Fruit fly (Drosophila melanogaster) whole organism, wandering third instar larva: ENCODE results near the gene CG10019.

Experiments
- Abd-B ChIP-seq: fragments of >200 bp; optimal IDR thresholded peaks from 2 replicates; lab custom pipeline; 2017; ENCODE audit warnings: missing biosample characterization, missing genetic modification characterization
- OdsH ChIP-seq: fragments of 200-800 bp; sonication (Bioruptor generic); optimal IDR thresholded peaks from 2 replicates; lab custom pipeline; 2016; ENCODE audit warnings: missing biosample characterization, mild to moderate bottlenecking, missing genetic modification characterization
- Sp1 ChIP-seq: fragments of 200-800 bp; sonication (Bioruptor generic); optimal IDR thresholded peaks from 3 replicates; lab custom pipeline; 2019; ENCODE audit warnings: missing biosample characterization, mild to moderate bottlenecking, missing genetic modification characterization, moderate library complexity
- br ChIP-seq: fragments of 200-800 bp; sonication (Bioruptor generic); optimal IDR thresholded peaks from 2 replicates; lab custom pipeline; 2016; ENCODE audit warnings: missing biosample characterization, missing genetic modification characterization
- dl ChIP-seq, 2 experiments: fragments of 175-275, 200-275 bp in 1 of 2; fragments of 200-275 bp in 1 of 2; sonication (Bioruptor generic); optimal IDR thresholded peaks; lab custom pipeline; 2018; ENCODE audit warnings: mild to moderate bottlenecking in 2 of 2, missing biosample characterization in 2 of 2, missing genetic modification characterization in 2 of 2, moderate library complexity in 2 of 2; ENCODE audit not compliant: partially characterized antibody in 2 of 2, insufficient read depth in 1 of 2
- dmrt93B ChIP-seq: fragments of 200-800 bp; sonication (Bioruptor generic); optimal IDR thresholded peaks from 2 replicates; lab custom pipeline; 2018; ENCODE audit warnings: missing biosample characterization, mild to moderate bottlenecking, missing genetic modification characterization
- ey ChIP-seq: fragments of 200-800 bp; sonication (Bioruptor generic); optimal IDR thresholded peaks from 2 replicates; lab custom pipeline; 2016; ENCODE audit warnings: missing biosample characterization, missing genetic modification characterization
- fru ChIP-seq: fragments of 200-800 bp; sonication (Bioruptor generic); optimal IDR thresholded peaks from 3 replicates; lab custom pipeline; 2016; ENCODE audit warnings: missing biosample characterization, mild to moderate bottlenecking, missing genetic modification characterization
- h ChIP-seq: fragments of 200-800 bp; sonication (Bioruptor generic); optimal IDR thresholded peaks from 3 replicates; lab custom pipeline; 2016; ENCODE audit warnings: missing biosample characterization, mild to moderate bottlenecking, missing genetic modification characterization
- lola ChIP-seq: fragments of >200 bp; optimal IDR thresholded peaks from 2 replicates; lab custom pipeline; 2017; ENCODE audit warnings: missing biosample characterization, missing genetic modification characterization
- pan ChIP-seq: fragments of >200 bp; optimal IDR thresholded peaks from 2 replicates; lab custom pipeline; 2017
- sv ChIP-seq: fragments of 200-800 bp; sonication (Bioruptor generic); optimal IDR thresholded peaks from 3 replicates; lab custom pipeline; 2016; ENCODE audit warnings: missing biosample characterization, missing genetic modification characterization
- usp ChIP-seq: fragments of >200 bp; optimal IDR thresholded peaks from 2 replicates; lab custom pipeline; 2017; ENCODE audit warnings: missing biosample characterization, missing genetic modification characterization
- woc ChIP-seq: sonication (Bioruptor generic); optimal IDR thresholded peaks from 2 replicates; lab custom pipeline; 2016; ENCODE audit warnings: missing biosample characterization, mild to moderate bottlenecking, missing genetic modification characterization

DNA sequence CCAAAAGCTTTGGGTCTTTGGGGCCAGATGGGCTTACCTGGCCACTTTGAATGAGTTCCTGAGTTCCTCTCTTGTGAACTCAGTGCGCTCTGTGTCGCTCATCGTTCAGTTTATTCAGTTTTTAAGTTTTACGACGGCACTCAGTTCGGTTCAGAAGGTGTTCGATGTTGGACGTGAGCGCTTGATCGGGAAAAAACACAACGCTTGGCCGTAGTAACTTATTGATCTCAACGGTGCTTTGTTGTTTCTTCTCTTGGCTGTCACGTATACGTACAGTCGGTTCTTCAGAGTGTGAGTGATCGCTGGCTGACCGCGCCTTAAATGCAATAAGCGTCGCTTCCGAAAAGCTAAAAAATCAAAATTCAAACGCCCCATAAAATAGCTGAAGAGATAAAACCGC is 56.8 kb downstream of the CG10019 start, which contains the start of gene bark:
- peak; percentile 98 for TF ChIP-seq dl (GFP tag; optimal IDR thresholded peaks at IDR 0.05; lab: Kevin White, UChicago; ENCODE audit: insufficient read depth in 1 of 2, partially characterized antibody in 2 of 2)
- TF ChIP-seq h (GFP tag; lab: Kevin White, UChicago), result peak; percentile 66
- peak; percentile 46 for TF ChIP-seq Sp1 (GFP tag; lab: Kevin White, UChicago)
- TF ChIP-seq Abd-B (GFP tag; lab: Kevin White, UChicago), result no peak
- TF ChIP-seq woc (GFP tag; lab: Kevin White, UChicago), result no peak
- no peak for TF ChIP-seq pan (lab: Kevin White, UChicago)
- no peak for TF ChIP-seq dmrt93B (GFP tag; lab: Kevin White, UChicago)
- no peak for TF ChIP-seq lola
- peak; percentile 43 for TF ChIP-seq OdsH (GFP tag; lab: Kevin White, UChicago)
- TF ChIP-seq sv, result no peak
- no peak for TF ChIP-seq usp (GFP tag; lab: Kevin White, UChicago)
- TF ChIP-seq ey (GFP tag; lab: Kevin White, UChicago), result no peak
- TF ChIP-seq br (GFP tag; lab: Kevin White, UChicago), result peak; percentile 67
- peak; percentile 99 for TF ChIP-seq fru (GFP tag; lab: Kevin White, UChicago)
